Fruit fly (Drosophila melanogaster): ENCODE results near the gene CG4829.
A peak's percentile ranks its signal among the peaks of the same experiment; 100 is the strongest.

The CG4829 gene

DNA sequence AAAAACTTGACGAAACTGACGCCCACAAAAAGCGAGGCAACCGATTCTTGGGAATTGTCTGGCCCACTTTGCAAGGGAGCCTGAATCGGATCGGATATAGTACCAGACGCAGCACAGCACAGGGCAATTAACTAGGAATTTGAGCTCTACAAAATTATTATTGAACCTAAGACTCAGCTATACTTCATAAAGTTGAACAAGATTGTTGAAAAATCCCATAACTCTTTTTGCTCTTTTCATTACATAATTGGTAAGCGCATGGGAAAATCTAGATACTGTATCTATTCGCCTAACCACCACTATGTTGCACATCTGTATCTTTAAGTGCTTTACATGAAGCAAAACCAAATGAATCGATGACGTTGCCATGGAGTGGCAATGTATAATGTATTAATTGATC, 21.6 kb downstream of the CG4829 start (continued):
- peak; percentile 31 for TF ChIP-seq Spps (tag; optimal IDR thresholded peaks at IDR 0.05)
- TF ChIP-seq CG10274 (GFP tag; optimal IDR thresholded peaks at IDR 0.05), result peak; percentile 4
- TF ChIP-seq CG18476 (GFP tag; optimal IDR thresholded peaks at IDR 0.05), result peak; percentile 60
- TF ChIP-seq Hmx (GFP tag; optimal IDR thresholded peaks at IDR 0.05), result no peak
- TF ChIP-seq MTF-1 (GFP tag; optimal IDR thresholded peaks at IDR 0.05; ENCODE audit: borderline replicate concordance), result peak; percentile 41
- peak; percentile 69 for TF ChIP-seq CG2875 (GFP tag; optimal IDR thresholded peaks at IDR 0.05)
- peak; percentile 86 for TF ChIP-seq Drgx (GFP tag; IDR thresholded peaks at IDR 0.05)
- peak; percentile 61 for TF ChIP-seq gcm (GFP tag; optimal IDR thresholded peaks at IDR 0.05)
- peak; percentile 72; the same call in 2 of the 3 replicates for TF ChIP-seq tgo (GFP tag; IDR thresholded peaks at IDR 0.05)
- peak; percentile 71 for TF ChIP-seq mam (GFP tag; optimal IDR thresholded peaks at IDR 0.05)
- peak; percentile 22 for TF ChIP-seq CrebB (tag; optimal IDR thresholded peaks at IDR 0.05)
- no peak for TF ChIP-seq emc (GFP tag; optimal IDR thresholded peaks at IDR 0.05)
- TF ChIP-seq Gsc (GFP tag; IDR thresholded peaks at IDR 0.05), result peak; percentile 36; the same call in 1 of the 2 replicates
- TF ChIP-seq ci (GFP tag; IDR thresholded peaks at IDR 0.05), result peak; percentile 94
- peak; percentile 14 for TF ChIP-seq CG4617 (GFP tag; optimal IDR thresholded peaks at IDR 0.05; ENCODE audit: borderline replicate concordance)
- TF ChIP-seq BtbVII (GFP tag; optimal IDR thresholded peaks at IDR 0.05), result no peak
- no peak for TF ChIP-seq CG2199 (GFP tag; IDR thresholded peaks at IDR 0.05)
- peak; percentile 77 for TF ChIP-seq CG12071 (GFP tag; optimal IDR thresholded peaks at IDR 0.05)
- no peak for TF ChIP-seq ro (GFP tag; IDR thresholded peaks at IDR 0.05)
- TF ChIP-seq Blimp-1 (GFP tag; optimal IDR thresholded peaks at IDR 0.05), result peak; percentile 81
- TF ChIP-seq CG15696 (tag; optimal IDR thresholded peaks at IDR 0.05), result no peak
- TF ChIP-seq CG8281 (tag; optimal IDR thresholded peaks at IDR 0.05), result peak; percentile 63
- TF ChIP-seq Fer1 (GFP tag; optimal IDR thresholded peaks at IDR 0.05), result peak; percentile 57
- TF ChIP-seq Lhr (GFP tag; optimal IDR thresholded peaks at IDR 0.05), result peak; percentile 45
- TF ChIP-seq CG11398 (GFP tag; optimal IDR thresholded peaks at IDR 0.05), result no peak
- peak; percentile 68 for TF ChIP-seq Hsf (GFP tag; optimal IDR thresholded peaks at IDR 0.05)
- TF ChIP-seq psq (GFP tag; optimal IDR thresholded peaks at IDR 0.05), result no peak
- TF ChIP-seq NC2β (GFP tag; optimal IDR thresholded peaks at IDR 0.05), result peak; percentile 51
- TF ChIP-seq Xbp1 (GFP tag; optimal IDR thresholded peaks at IDR 0.05), result peak; percentile 79
- peak; percentile 67; the same call in 2 of the 3 replicates for TF ChIP-seq CG7357 (GFP tag; IDR thresholded peaks at IDR 0.05)
- peak; percentile 57 for TF ChIP-seq Abd-B (GFP tag; optimal IDR thresholded peaks at IDR 0.05)
- peak; percentile 62 for TF ChIP-seq CG12659 (GFP tag; optimal IDR thresholded peaks at IDR 0.05)
- TF ChIP-seq CG5180 (GFP tag; optimal IDR thresholded peaks at IDR 0.05), result peak; percentile 60
- peak; percentile 15 for TF ChIP-seq dm (GFP tag; optimal IDR thresholded peaks at IDR 0.05)
- peak; percentile 63 to 89 for TF ChIP-seq Pdp1 (GFP tag; optimal IDR thresholded peaks at IDR 0.05)
- TF ChIP-seq gem (tag; optimal IDR thresholded peaks at IDR 0.05), result peak; percentile 84
- no peak for TF ChIP-seq trh (GFP tag; optimal IDR thresholded peaks at IDR 0.05)
- TF ChIP-seq chm (GFP tag; IDR thresholded peaks at IDR 0.05), result no peak
- no peak for TF ChIP-seq seq (GFP tag; IDR thresholded peaks at IDR 0.05)
- TF ChIP-seq wor (GFP tag; IDR thresholded peaks at IDR 0.05), result peak; percentile 65
- peak in 1 of 2 experiments; percentile 90 for TF ChIP-seq eve (GFP tag; optimal IDR thresholded peaks at IDR 0.05)
- TF ChIP-seq Ssrp (tag; optimal IDR thresholded peaks at IDR 0.05), result peak; percentile 76
- peak; percentile 23 for TF ChIP-seq schlank (tag; optimal IDR thresholded peaks at IDR 0.05)
- TF ChIP-seq CG10209 (GFP tag; optimal IDR thresholded peaks at IDR 0.05), result peak; percentile 67
- peak; percentile 69; the same call in 2 of the 3 replicates for TF ChIP-seq croc (GFP tag; conservative IDR thresholded peaks at IDR 0.05)
- peak; percentile 75 for TF ChIP-seq Ada2b (GFP tag; IDR thresholded peaks at IDR 0.05)
- no peak for TF ChIP-seq bbx (GFP tag; IDR thresholded peaks at IDR 0.05; ENCODE audit: partially characterized antibody)
- TF ChIP-seq CG18619 (GFP tag; optimal IDR thresholded peaks at IDR 0.05), result peak; percentile 50
- TF ChIP-seq CG10366 (GFP tag; IDR thresholded peaks at IDR 0.05), result peak; percentile 79
- TF ChIP-seq Optix (GFP tag; IDR thresholded peaks at IDR 0.05), result peak; percentile 75

Data from whole organism, embryonic.